Fruit fly (Drosophila melanogaster) S2 (cell line): ENCODE data around the gene CG2218.

ENCODE experiments used
- CG8478 ChIP-seq: fragments of >200 bp; optimal IDR thresholded peaks from 2 replicates; lab custom pipeline; 2018
- CTCF ChIP-seq, 2 experiments: fragments of >200 bp; optimal IDR thresholded peaks; 2 replicates each; lab custom pipeline; 2018

- no peak for TF ChIP-seq CG8478 (lab: Kevin White, UChicago)
- no peak for TF ChIP-seq CTCF (optimal IDR thresholded peaks at IDR 0.05; lab: Kevin White, UChicago)
Observed at dm6 chr3R:30431258-30432114, 3.4 kb upstream of the CG2218 start, which contains the start of gene CG15534.
